Fruit fly (Drosophila melanogaster) whole organism, embryonic: ENCODE data around the gene CG42272.
A peak's percentile ranks its signal among the peaks of the same experiment; 100 is the strongest.

ENCODE experiments used
- Ada2b ChIP-seq: fragments of 200-800 bp; sonication (Bioruptor generic); IDR thresholded peaks from 2 replicates; pipeline ENCODE4 v1.3.6; 2022; ENCODE audit warnings: missing biosample characterization, missing genetic modification characterization
- Antp ChIP-seq: fragments of 200-800 bp; sonication (Bioruptor generic); optimal IDR thresholded peaks from 3 replicates; lab custom pipeline; 2016; ENCODE audit warnings: missing biosample characterization, missing genetic modification characterization
- B-H1 ChIP-seq: fragments of 200-800 bp; sonication (Bioruptor generic); IDR thresholded peaks from 3 replicates; pipeline ENCODE4 v1.3.6; 2022; ENCODE audit warnings: missing biosample characterization, missing genetic modification characterization
- BtbVII ChIP-seq: fragments of 200-800 bp; sonication (Bioruptor generic); optimal IDR thresholded peaks from 3 replicates; lab custom pipeline; 2017; ENCODE audit warnings: missing biosample characterization, mild to moderate bottlenecking, missing genetic modification characterization
- CG10209 ChIP-seq: fragments of 200-800 bp; sonication (Bioruptor generic); optimal IDR thresholded peaks from 3 replicates; lab custom pipeline; 2017; ENCODE audit warnings: missing biosample characterization, mild to moderate bottlenecking, missing genetic modification characterization, missing genetic modification reagents
- CG1024 ChIP-seq: fragments of 200-800 bp; sonication (Bioruptor generic); IDR thresholded peaks from 2 replicates; pipeline ENCODE4 v1.3.6; 2022; ENCODE audit warnings: missing biosample characterization, missing genetic modification characterization
- CG10274 ChIP-seq: fragments of 200-800 bp; sonication (Bioruptor generic); optimal IDR thresholded peaks from 3 replicates; lab custom pipeline; 2017; ENCODE audit warnings: missing biosample characterization, mild to moderate bottlenecking, missing genetic modification characterization
- CG11456 ChIP-seq: fragments of 200-800 bp; sonication (Bioruptor generic); IDR thresholded peaks from 3 replicates; pipeline ENCODE4 v1.3.6; 2022; ENCODE audit warnings: missing biosample characterization, missing genetic modification characterization
- CG12769 ChIP-seq: fragments of 200-800 bp; sonication (Bioruptor generic); optimal IDR thresholded peaks from 2 replicates; lab custom pipeline; 2019; ENCODE audit warnings: missing biosample characterization, mild to moderate bottlenecking, missing genetic modification characterization, moderate library complexity
- CG15601 ChIP-seq: fragments of 200-800 bp; sonication (Bioruptor generic); optimal IDR thresholded peaks from 3 replicates; lab custom pipeline; 2019; ENCODE audit warnings: missing biosample characterization, mild to moderate bottlenecking, missing genetic modification characterization, moderate library complexity
- CG1602 ChIP-seq: fragments of 200-800 bp; sonication (Bioruptor generic); optimal IDR thresholded peaks from 3 replicates; lab custom pipeline; 2016; ENCODE audit warnings: missing biosample characterization, missing genetic modification characterization
- CG17328 ChIP-seq: fragments of 200-800 bp; sonication (Bioruptor generic); IDR thresholded peaks from 2 replicates; pipeline ENCODE4 v1.3.6; 2022; ENCODE audit warnings: missing biosample characterization, missing genetic modification characterization
- CG17361 ChIP-seq: fragments of 200-800 bp; sonication (Bioruptor generic); IDR thresholded peaks from 3 replicates; pipeline ENCODE4 v1.3.6; 2022; ENCODE audit warnings: missing biosample characterization, missing genetic modification characterization
- CG2116 ChIP-seq: fragments of 200-800 bp; sonication (Bioruptor generic); optimal IDR thresholded peaks from 3 replicates; lab custom pipeline; 2018; ENCODE audit warnings: missing biosample characterization, mild to moderate bottlenecking, missing genetic modification characterization
- CG2875 ChIP-seq: fragments of 200-800 bp; sonication (Bioruptor generic); optimal IDR thresholded peaks from 2 replicates; lab custom pipeline; 2017; ENCODE audit warnings: missing biosample characterization, mild to moderate bottlenecking, missing genetic modification characterization, missing genetic modification reagents
- CG8359 ChIP-seq: fragments of 200-800 bp; sonication (Bioruptor generic); optimal IDR thresholded peaks from 2 replicates; lab custom pipeline; 2017; ENCODE audit warnings: missing biosample characterization, mild to moderate bottlenecking, missing genetic modification characterization, borderline replicate concordance
- CHES-1-like ChIP-seq: fragments of 200-800 bp; sonication (Bioruptor generic); optimal IDR thresholded peaks from 2 replicates; lab custom pipeline; 2016; ENCODE audit warnings: missing biosample characterization, missing genetic modification characterization
- CoRest ChIP-seq: fragments of 200-800 bp; sonication (Bioruptor generic); optimal IDR thresholded peaks from 3 replicates; lab custom pipeline; 2018; ENCODE audit warnings: missing biosample characterization, mild to moderate bottlenecking, missing genetic modification characterization, moderate library complexity
- D ChIP-seq, 2 experiments: fragments of 200-800 bp in 1 of 2; fragments of >200 bp in 1 of 2; sonication (Bioruptor generic) in 1 of 2; optimal IDR thresholded peaks; 2 replicates in 1 of 2; 3 replicates in 1 of 2; lab custom pipeline; 2017; ENCODE audit warnings: mild to moderate bottlenecking in 1 of 2, missing biosample characterization in 1 of 2, missing genetic modification characterization in 1 of 2, missing genetic modification reagents in 1 of 2
- Dfd ChIP-seq, 2 experiments: fragments of >200 bp; optimal IDR thresholded peaks; 2 replicates each; lab custom pipeline; 2017; ENCODE audit warnings: missing biosample characterization in 2 of 2, missing genetic modification characterization in 2 of 2
- HHEX ChIP-seq: fragments of 200-800 bp; sonication (Bioruptor generic); optimal IDR thresholded peaks from 3 replicates; lab custom pipeline; 2017; ENCODE audit warnings: missing biosample characterization, mild to moderate bottlenecking, missing genetic modification characterization, missing genetic modification reagents
- Jarid2 ChIP-seq: fragments of 200-800 bp; sonication (Bioruptor generic); optimal IDR thresholded peaks from 3 replicates; lab custom pipeline; 2017; ENCODE audit warnings: mild to moderate bottlenecking, missing biosample characterization, missing genetic modification reagents, missing genetic modification characterization
- Max ChIP-seq: fragments of 200-800 bp; sonication (Bioruptor generic); optimal IDR thresholded peaks from 2 replicates; lab custom pipeline; 2016; ENCODE audit warnings: missing biosample characterization, mild to moderate bottlenecking, missing genetic modification characterization
- Oaz ChIP-seq: fragments of 200-800 bp; sonication (Bioruptor generic); IDR thresholded peaks from 2 replicates; pipeline ENCODE4 v1.3.6; 2022; ENCODE audit warnings: missing biosample characterization, missing genetic modification characterization
- Side ChIP-seq: fragments of 200-800 bp; sonication (Bioruptor generic); optimal IDR thresholded peaks from 2 replicates; lab custom pipeline; 2016; ENCODE audit warnings: missing biosample characterization, missing genetic modification characterization
- Sry-β ChIP-seq: fragments of 200-800 bp; sonication (Bioruptor generic); optimal IDR thresholded peaks from 2 replicates; lab custom pipeline; 2018; ENCODE audit warnings: missing biosample characterization, mild to moderate bottlenecking, missing genetic modification characterization, moderate library complexity
- Sry-δ ChIP-seq: fragments of 200-800 bp; sonication (Bioruptor generic); optimal IDR thresholded peaks from 2 replicates; lab custom pipeline; 2016; ENCODE audit warnings: missing biosample characterization, missing genetic modification characterization
- Ssrp ChIP-seq: fragments of 200-800 bp; sonication (Bioruptor generic); optimal IDR thresholded peaks from 2 replicates; lab custom pipeline; 2018; ENCODE audit warnings: missing biosample characterization, mild to moderate bottlenecking, missing genetic modification characterization, moderate library complexity
- TFAM ChIP-seq: fragments of 200-800 bp; sonication (Bioruptor generic); optimal IDR thresholded peaks from 2 replicates; lab custom pipeline; 2017; ENCODE audit warnings: missing biosample characterization, missing genetic modification characterization, inconsistent platforms
- abd-A ChIP-seq: fragments of 200-800 bp; sonication (Bioruptor generic); optimal IDR thresholded peaks from 3 replicates; lab custom pipeline; 2019; ENCODE audit warnings: missing biosample characterization, mild to moderate bottlenecking, missing genetic modification characterization, moderate library complexity
- bbx ChIP-seq: fragments of 200-800 bp; sonication (Bioruptor generic); IDR thresholded peaks from 2 replicates; pipeline ENCODE4 v1.3.6; 2022; ENCODE audit warnings: missing biosample characterization, missing genetic modification characterization; ENCODE audit not compliant: partially characterized antibody
- bowl ChIP-seq: fragments of 200-800 bp; sonication (Bioruptor generic); IDR thresholded peaks from 2 replicates; pipeline ENCODE4 v1.3.6; 2022; ENCODE audit warnings: missing biosample characterization, missing genetic modification characterization
- ci ChIP-seq: fragments of 200-800 bp; sonication (Bioruptor generic); IDR thresholded peaks from 3 replicates; pipeline ENCODE4 v1.3.6; 2022; ENCODE audit warnings: missing biosample characterization, missing genetic modification characterization
- crol ChIP-seq: fragments of 200-800 bp; sonication (Bioruptor generic); IDR thresholded peaks from 2 replicates; pipeline ENCODE4 v1.3.6; 2022; ENCODE audit warnings: missing biosample characterization, missing genetic modification characterization
- danr ChIP-seq: fragments of 200-800 bp; sonication (Bioruptor generic); IDR thresholded peaks from 2 replicates; pipeline ENCODE4 v1.3.6; 2022; ENCODE audit warnings: missing biosample characterization, missing genetic modification characterization
- ems ChIP-seq: fragments of 200-800 bp; sonication (Bioruptor generic); optimal IDR thresholded peaks from 3 replicates; lab custom pipeline; 2016; ENCODE audit warnings: missing biosample characterization, missing genetic modification characterization
- fru ChIP-seq: fragments of >200 bp; optimal IDR thresholded peaks from 2 replicates; lab custom pipeline; 2017
- gce ChIP-seq: fragments of 200-800 bp; sonication (Bioruptor generic); IDR thresholded peaks from 3 replicates; pipeline ENCODE4 v1.3.6; 2022; ENCODE audit warnings: missing biosample characterization, missing genetic modification characterization
- gro ChIP-seq: fragments of 200-800 bp; sonication (Bioruptor generic); optimal IDR thresholded peaks from 2 replicates; lab custom pipeline; 2016; ENCODE audit warnings: missing biosample characterization, missing genetic modification characterization
- lbe ChIP-seq: fragments of 200-800 bp; sonication (Bioruptor generic); optimal IDR thresholded peaks from 2 replicates; lab custom pipeline; 2016; ENCODE audit warnings: missing biosample characterization, mild to moderate bottlenecking, missing genetic modification characterization
- lov ChIP-seq, 2 experiments: fragments of 200-800 bp in 1 of 2; fragments of >200 bp in 1 of 2; sonication (Bioruptor generic) in 1 of 2; IDR thresholded peaks in 1 of 2; optimal IDR thresholded peaks in 1 of 2; 2 replicates in 1 of 2; 3 replicates in 1 of 2; pipeline versions ENCODE4 v1.3.6 to Lab custom; 2017 to 2022; ENCODE audit warnings: missing biosample characterization in 1 of 2, missing genetic modification characterization in 1 of 2
- nerfin-1 ChIP-seq: fragments of 200-800 bp; sonication (Bioruptor generic); optimal IDR thresholded peaks from 3 replicates; lab custom pipeline; 2019; ENCODE audit warnings: missing biosample characterization, mild to moderate bottlenecking, missing genetic modification characterization, moderate library complexity
- org-1 ChIP-seq: fragments of 200-800 bp; sonication (Bioruptor generic); optimal IDR thresholded peaks from 2 replicates; lab custom pipeline; 2017; ENCODE audit warnings: missing biosample characterization, missing genetic modification characterization
- pho ChIP-seq: fragments of 200-800 bp; sonication (Bioruptor generic); optimal IDR thresholded peaks from 2 replicates; lab custom pipeline; 2016; ENCODE audit warnings: missing biosample characterization, missing genetic modification characterization
- pzg ChIP-seq: fragments of 200-800 bp; sonication (Bioruptor generic); optimal IDR thresholded peaks from 3 replicates; lab custom pipeline; 2018; ENCODE audit warnings: missing biosample characterization, mild to moderate bottlenecking, missing genetic modification characterization, moderate library complexity
- ranshi ChIP-seq: fragments of 200-800 bp; sonication (Bioruptor generic); IDR thresholded peaks from 2 replicates; pipeline ENCODE4 v1.3.6; 2022; ENCODE audit warnings: missing biosample characterization, missing genetic modification characterization
- repo ChIP-seq: fragments of 200-800 bp; sonication (Bioruptor generic); optimal IDR thresholded peaks from 2 replicates; lab custom pipeline; 2016; ENCODE audit warnings: missing biosample characterization, missing genetic modification characterization
- sima ChIP-seq: fragments of 200-800 bp; sonication (Bioruptor generic); optimal IDR thresholded peaks from 2 replicates; lab custom pipeline; 2016; ENCODE audit warnings: missing biosample characterization, missing genetic modification characterization

CG42272 gene

DNA sequence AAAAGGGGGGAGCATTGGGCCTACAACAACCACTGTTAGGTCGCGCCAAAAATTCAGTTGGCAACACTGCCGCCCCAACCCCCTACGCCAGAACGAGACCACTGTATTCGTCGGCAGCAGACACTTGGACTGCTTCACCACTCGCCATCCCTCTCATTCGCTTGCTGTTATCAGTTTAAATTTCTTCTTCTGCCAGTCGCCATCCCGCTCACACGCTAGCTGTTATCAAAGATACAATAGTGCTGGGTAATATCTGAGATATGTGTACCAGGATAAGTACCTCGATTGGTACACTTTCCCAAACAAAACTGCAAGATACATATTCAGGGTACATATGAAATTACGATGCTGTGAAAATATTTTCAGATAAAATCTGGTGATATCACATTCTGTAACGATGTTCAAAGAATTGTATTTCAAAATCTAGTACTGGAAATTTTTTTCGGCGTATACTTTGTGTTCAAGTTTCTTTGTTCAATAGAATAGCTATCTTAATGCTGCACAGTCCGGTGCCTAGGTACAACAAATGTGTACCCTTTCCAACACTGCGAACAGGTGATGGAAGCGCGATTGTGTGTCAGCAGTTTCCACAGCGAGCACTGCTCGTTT lies 31.9 kb upstream of the CG42272 start (continued):
- peak; percentile 85 for TF ChIP-seq BtbVII (GFP tag; lab: Kevin White, UChicago)
- TF ChIP-seq Dfd (GFP tag; optimal IDR thresholded peaks at IDR 0.05; lab: Kevin White, UChicago): no peak
- TF ChIP-seq lov (optimal IDR thresholded peaks at IDR 0.05; lab: Kevin White, UChicago): no peak
- TF ChIP-seq lov (GFP tag; IDR thresholded peaks at IDR 0.05; lab: Robert Waterston, UW): peak; percentile 49; the same call in 1 of the 3 replicates
- no peak for TF ChIP-seq sima
- TF ChIP-seq CHES-1-like (GFP tag; lab: Kevin White, UChicago): peak; percentile 88
- peak; percentile 81 for TF ChIP-seq pzg
- TF ChIP-seq Sry-δ (GFP tag; lab: Kevin White, UChicago): peak; percentile 63
- peak; percentile 39; the same call in 1 of the 3 replicates for TF ChIP-seq CG11456 (GFP tag; lab: Robert Waterston, UW)
- peak; percentile 56; the same call in 1 of the 2 replicates for TF ChIP-seq ranshi (GFP tag; lab: Robert Waterston, UW)
- peak; percentile 88 for TF ChIP-seq CG17361 (GFP tag; lab: Robert Waterston, UW)
- peak; percentile 92 for TF ChIP-seq CoRest (tag; lab: Kevin White, UChicago)
- TF ChIP-seq gce (GFP tag; lab: Robert Waterston, UW): 0 out of 3 replicates have a peak, but pooled peaks have one; percentile 16
- TF ChIP-seq repo (GFP tag; lab: Kevin White, UChicago): peak; percentile 64
- peak; percentile 88 for TF ChIP-seq crol (GFP tag; lab: Robert Waterston, UW)
- peak; percentile 90 for TF ChIP-seq gro
- TF ChIP-seq Antp: peak; percentile 89
- peak; percentile 90 for TF ChIP-seq org-1 (GFP tag; lab: Kevin White, UChicago)
- no peak for TF ChIP-seq abd-A (tag; lab: Kevin White, UChicago)
- no peak for TF ChIP-seq Jarid2 (GFP tag; lab: Kevin White, UChicago)
- peak; percentile 64 for TF ChIP-seq CG10274 (GFP tag; lab: Kevin White, UChicago)
- peak; percentile 85 for TF ChIP-seq nerfin-1
- TF ChIP-seq D (optimal IDR thresholded peaks at IDR 0.05; lab: Kevin White, UChicago): no peak
- peak; percentile 74 for TF ChIP-seq D (GFP tag; optimal IDR thresholded peaks at IDR 0.05; lab: Kevin White, UChicago)
- peak; percentile 80 for TF ChIP-seq HHEX (GFP tag; lab: Kevin White, UChicago)
- TF ChIP-seq Side (GFP tag; lab: Kevin White, UChicago): peak; percentile 89
- peak; percentile 45 for TF ChIP-seq CG2875 (GFP tag; lab: Kevin White, UChicago)
- TF ChIP-seq Ada2b: peak; percentile 73
- TF ChIP-seq Sry-β (GFP tag; lab: Kevin White, UChicago): peak; percentile 81
- peak; percentile 86 for TF ChIP-seq CG15601
- peak; percentile 76 for TF ChIP-seq ems
- TF ChIP-seq CG8359 (GFP tag; lab: Kevin White, UChicago): peak; percentile 46
- TF ChIP-seq ci: peak; percentile 60; the same call in 2 of the 3 replicates
- peak; percentile 86 for TF ChIP-seq CG10209 (GFP tag; lab: Kevin White, UChicago)
- peak; percentile 80 for TF ChIP-seq Max (GFP tag; lab: Kevin White, UChicago)
- TF ChIP-seq fru (lab: Kevin White, UChicago): no peak
- TF ChIP-seq CG2116: peak; percentile 48
- 0 out of 2 replicates have a peak, but pooled peaks have one; percentile 19 for TF ChIP-seq CG1024 (GFP tag; lab: Robert Waterston, UW)
- TF ChIP-seq CG1602 (GFP tag; lab: Kevin White, UChicago): peak; percentile 65
- peak; percentile 27; the same call in 1 of the 2 replicates for TF ChIP-seq Oaz (GFP tag; lab: Robert Waterston, UW)
- peak; percentile 39; the same call in 2 of the 3 replicates for TF ChIP-seq B-H1 (GFP tag; lab: Robert Waterston, UW)
- peak; percentile 93 for TF ChIP-seq CG12769 (tag; lab: Kevin White, UChicago)
- peak; percentile 82 for TF ChIP-seq Ssrp
- peak; percentile 52 for TF ChIP-seq bbx (GFP tag; lab: Robert Waterston, UW)
- peak; percentile 27; the same call in 1 of the 2 replicates for TF ChIP-seq danr (GFP tag; lab: Robert Waterston, UW)
- peak; percentile 62 for TF ChIP-seq CG17328 (GFP tag; lab: Robert Waterston, UW)
- no peak for TF ChIP-seq TFAM (GFP tag; lab: Kevin White, UChicago)
- TF ChIP-seq lbe (GFP tag; lab: Kevin White, UChicago): peak; percentile 84
- no peak for TF ChIP-seq bowl
- peak; percentile 92 for TF ChIP-seq pho (GFP tag; lab: Kevin White, UChicago)
